Fruit fly (Drosophila melanogaster) whole organism, larva: Measurements from ENCODE around the gene CG14805.

ENCODE experiments used
- noc ChIP-seq: fragments of 200-800 bp; sonication (Bioruptor generic); optimal IDR thresholded peaks from 3 replicates; lab custom pipeline; 2019; ENCODE audit warnings: missing biosample characterization, mild to moderate bottlenecking, missing genetic modification characterization, moderate library complexity

Gene CG14805

dm6 chrX:1903077-1903476 lies 26.0 kb downstream of the CG14805 start, which contains the start of gene CG32801:
CG32801 (minus strand) TSS chrX:1903177.
- no peak for TF ChIP-seq noc (tag; lab: Kevin White, UChicago)

- TF ChIP-seq noc (tag; lab: Kevin White, UChicago): no peak
Observed at dm6 chrX:1903968-1904367, 26.9 kb downstream of the CG14805 start.

- peak; percentile 71 for TF ChIP-seq noc (tag; lab: Kevin White, UChicago)
Observed at dm6 chrX:1907727-1908264, 30.7 kb downstream of the CG14805 start, which contains the start of gene mip130. mip130 (plus strand) TSS chrX:1908239.

DNA sequence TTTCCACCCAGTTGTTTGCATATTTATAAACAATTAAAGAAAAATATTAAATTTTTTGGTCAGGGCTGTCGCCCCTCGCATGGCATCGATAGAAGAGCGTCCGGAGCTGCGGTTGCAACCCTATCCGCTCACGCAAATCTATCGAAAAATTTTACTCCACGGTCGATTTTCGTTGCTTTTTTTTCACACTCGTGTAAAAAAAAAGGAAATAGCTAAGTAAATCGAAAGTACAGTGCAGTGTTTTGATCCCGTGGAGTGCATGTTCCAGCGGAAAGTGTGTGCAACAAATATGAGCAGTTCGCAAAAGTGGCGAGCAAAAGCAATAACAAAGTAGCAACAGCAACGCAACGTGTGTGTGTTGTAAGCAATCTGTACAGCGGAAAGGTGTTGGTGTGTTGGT lies 31.6 kb downstream of the CG14805 start, which contains the start of the genes Edem1 and Rbcn-3B:
TSS of gene Edem1 (minus strand) at position 71 of the 400 bp plus-strand sequence.
TSS of gene Rbcn-3B (plus strand) at position 164 of the 400 bp plus-strand sequence.
- TF ChIP-seq noc (tag; lab: Kevin White, UChicago): no peak

DNA sequence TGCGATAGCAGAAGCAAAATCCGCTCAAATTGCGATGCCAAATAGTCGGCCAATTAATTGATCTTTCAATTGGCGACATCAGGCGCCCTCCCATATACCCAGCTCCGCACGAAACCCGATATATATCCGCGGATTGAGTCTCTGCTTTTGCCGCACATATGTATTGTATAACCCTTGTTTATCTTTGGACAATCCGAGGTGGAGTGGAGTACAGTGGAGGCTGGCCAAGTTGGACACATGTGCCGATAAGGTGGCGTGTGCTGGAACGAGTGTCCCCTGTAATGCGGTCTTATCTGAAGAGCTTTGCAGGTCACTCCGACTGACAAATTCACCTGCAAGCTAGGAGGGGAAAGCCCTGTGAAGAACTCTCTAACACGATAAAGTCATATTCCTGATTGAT lies 32.4 kb downstream of the CG14805 start:
- no peak for TF ChIP-seq noc (tag; lab: Kevin White, UChicago)

DNA sequence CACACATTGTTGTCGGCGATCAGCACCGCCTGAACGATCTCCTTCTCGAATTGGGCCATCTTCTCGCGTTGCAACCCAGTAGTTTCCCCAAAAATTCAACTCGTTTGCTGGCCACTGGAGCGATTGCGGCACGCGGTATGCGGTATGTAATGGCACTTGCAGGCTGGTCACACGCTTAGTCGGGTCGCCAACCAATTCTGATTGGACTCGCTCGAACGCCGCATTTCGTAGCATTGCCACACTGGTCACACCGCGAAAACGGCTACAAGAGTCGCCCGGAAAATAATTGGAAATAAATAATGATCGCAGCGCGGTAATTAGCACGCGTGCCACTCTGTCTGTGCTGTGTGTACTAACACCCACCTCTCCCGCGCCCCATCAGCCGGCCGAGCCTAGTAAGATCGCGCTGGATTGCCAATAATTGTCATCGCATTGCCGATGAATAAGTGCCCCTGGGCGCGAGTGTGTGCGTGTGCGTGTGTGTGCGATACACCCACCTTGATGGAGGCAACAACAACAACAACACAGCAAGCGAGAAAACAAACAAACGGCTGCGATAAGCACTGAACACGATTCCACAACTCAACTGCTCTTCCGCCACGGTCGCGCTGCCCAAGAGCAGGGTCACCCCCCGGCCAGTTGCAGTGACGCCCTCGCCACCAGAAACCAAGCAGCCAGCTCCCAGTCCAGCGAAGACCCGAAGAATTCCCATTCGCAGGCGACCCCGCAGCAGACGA lies 45.8 kb downstream of the CG14805 start, which contains the start of the genes eIF2Bepsilon and Ocrl:
TSS of gene eIF2Bepsilon (minus strand) at position 110 of the 737 bp plus-strand sequence.
TSS of gene Ocrl (plus strand) at position 217 of the 737 bp plus-strand sequence.
- TF ChIP-seq noc (tag; lab: Kevin White, UChicago): no peak

dm6 chrX:1927473-1928306 lies 50.6 kb downstream of the CG14805 start, which contains the start of gene CG11596:
CG11596 (plus strand) TSS chrX:1927683.
- peak; percentile 35 for TF ChIP-seq noc (tag; lab: Kevin White, UChicago)
